Worm (Caenorhabditis elegans) whole organism, late embryonic: ENCODE results near the gene clec-22.

Experiments
- ceh-24 ChIP-seq: sonication (generic microtip); optimal IDR thresholded peaks from 2 replicates; lab custom pipeline; 2016; ENCODE audit warnings: mild to moderate bottlenecking, missing genetic modification characterization, missing compliant biosample characterization
- nhr-11 ChIP-seq: fragments of 150-350 bp; optimal IDR thresholded peaks from 2 replicates; lab custom pipeline; 2014; ENCODE audit warnings: missing biosample characterization, missing genetic modification characterization

ce11 chrV:16816707-16817106 lies 41.5 kb upstream of the clec-22 start:
- TF ChIP-seq nhr-11 (tag; lab: Kevin White, UChicago) (no peak), ceh-24 (tag; lab: Kevin White, UChicago) (no peak)
